Fruit fly (Drosophila melanogaster): Measurements from ENCODE around the gene Ge-1.
A peak's percentile ranks its signal among the peaks of the same experiment; 100 is the strongest.

Ge-1 gene

DNA sequence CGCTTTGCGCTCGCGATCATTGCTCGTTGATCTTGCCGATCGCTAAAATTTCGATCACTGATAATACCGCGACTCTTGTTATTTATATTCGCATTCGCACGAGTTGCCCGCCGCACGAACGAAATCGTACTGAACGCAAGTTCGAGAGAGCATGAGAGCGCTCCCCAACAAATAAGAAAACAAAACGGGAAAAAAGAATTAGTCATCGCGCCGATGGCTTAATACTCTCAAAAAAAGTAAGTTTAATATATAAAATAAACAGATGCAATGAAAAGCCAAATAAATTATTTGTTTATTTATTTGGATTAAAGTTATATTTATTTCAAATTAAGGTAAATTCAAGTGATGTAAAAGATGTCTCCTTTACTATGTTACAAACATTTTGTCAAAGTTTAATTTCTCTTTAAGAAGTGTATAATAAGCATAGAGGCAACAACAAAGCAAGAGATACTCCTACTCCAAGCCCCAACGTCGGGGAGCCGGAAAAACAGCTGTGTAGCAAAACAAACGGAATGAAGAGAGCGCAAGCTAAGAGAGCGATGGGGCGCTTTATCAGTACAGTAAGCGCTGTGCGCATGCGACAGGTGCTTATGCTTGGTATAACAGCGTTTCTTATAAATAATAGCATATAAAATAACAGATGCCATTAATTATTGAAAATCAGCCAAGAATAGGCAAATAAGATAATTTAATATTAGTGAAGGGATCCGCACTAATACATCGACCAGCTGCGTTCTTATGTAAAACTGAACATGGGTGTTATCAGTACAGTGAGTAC, 43.2 kb downstream of the Ge-1 start (continued):
- TF ChIP-seq acj6 (GFP tag; optimal IDR thresholded peaks at IDR 0.05) (peak; percentile 70), OdsH (GFP tag; optimal IDR thresholded peaks at IDR 0.05) (peak; percentile 79), Eip75B (GFP tag; optimal IDR thresholded peaks at IDR 0.05) (peak; percentile 80), CG9139 (GFP tag; optimal IDR thresholded peaks at IDR 0.05) (peak; percentile 76), Sox15 (GFP tag; optimal IDR thresholded peaks at IDR 0.05) (peak; percentile 69), CG10631 (GFP tag; optimal IDR thresholded peaks at IDR 0.05) (peak; percentile 70), CG11294 (GFP tag; IDR thresholded peaks at IDR 0.05) (peak; percentile 17; the same call in 1 of the 2 replicates), Sox102F (GFP tag; optimal IDR thresholded peaks at IDR 0.05) (peak; percentile 69), cyc (GFP tag; optimal IDR thresholded peaks at IDR 0.05) (peak; percentile 55), Met (GFP tag; optimal IDR thresholded peaks at IDR 0.05) (peak; percentile 82), CG8119 (GFP tag; IDR thresholded peaks at IDR 0.05) (peak; percentile 84), esn (GFP tag; optimal IDR thresholded peaks at IDR 0.05) (peak; percentile 88), Eip93F (GFP tag; optimal IDR thresholded peaks at IDR 0.05) (no peak), CG34406 (GFP tag; optimal IDR thresholded peaks at IDR 0.05) (peak; percentile 78), svp (GFP tag) (peak; percentile 94), CG11762 (GFP tag; optimal IDR thresholded peaks at IDR 0.05; ENCODE audit: insufficient read depth) (peak; percentile 21), Hr38 (GFP tag; optimal IDR thresholded peaks at IDR 0.05) (no peak), CG8319 (GFP tag; optimal IDR thresholded peaks at IDR 0.05) (peak; percentile 43), pdm3 (GFP tag; optimal IDR thresholded peaks at IDR 0.05) (peak; percentile 75), spab (GFP tag; optimal IDR thresholded peaks at IDR 0.05) (peak; percentile 74), fkh (GFP tag; optimal IDR thresholded peaks at IDR 0.05) (peak; percentile 64), CG6854 (GFP tag; optimal IDR thresholded peaks at IDR 0.05) (peak; percentile 80), CG10669 (GFP tag; optimal IDR thresholded peaks at IDR 0.05) (peak; percentile 74), fd59A (GFP tag; optimal IDR thresholded peaks at IDR 0.05) (peak; percentile 60), Eip78C (GFP tag) (peak; percentile 96), CG8632 (GFP tag; optimal IDR thresholded peaks at IDR 0.05) (peak; percentile 60), CG6792 (GFP tag; optimal IDR thresholded peaks at IDR 0.05) (peak; percentile 73), dsx (GFP tag; optimal IDR thresholded peaks at IDR 0.05; ENCODE audit: poor library complexity, severe bottlenecking) (peak; percentile 82)

dm6 chr2L:11056791-11057332, 43.8 kb downstream of the Ge-1 start:
- no peak for TF ChIP-seq CG32006 (GFP tag; optimal IDR thresholded peaks at IDR 0.05)
- no peak for TF ChIP-seq Sox15 (GFP tag; optimal IDR thresholded peaks at IDR 0.05)
- no peak for TF ChIP-seq Ets21C (GFP tag; optimal IDR thresholded peaks at IDR 0.05)
- no peak for TF ChIP-seq CG10631 (GFP tag; optimal IDR thresholded peaks at IDR 0.05)
- no peak for TF ChIP-seq Hr39 (GFP tag; optimal IDR thresholded peaks at IDR 0.05)
- no peak for TF ChIP-seq Sox102F (GFP tag; optimal IDR thresholded peaks at IDR 0.05)
- TF ChIP-seq CG11294 (GFP tag; IDR thresholded peaks at IDR 0.05): no peak
- TF ChIP-seq Lpt (GFP tag; optimal IDR thresholded peaks at IDR 0.05): no peak
- TF ChIP-seq Gug (GFP tag; IDR thresholded peaks at IDR 0.05): no peak
- no peak for TF ChIP-seq CG6276 (GFP tag; optimal IDR thresholded peaks at IDR 0.05)
- no peak for TF ChIP-seq net (GFP tag; optimal IDR thresholded peaks at IDR 0.05)
- no peak for TF ChIP-seq CG1621 (tag; optimal IDR thresholded peaks at IDR 0.05)
- no peak for TF ChIP-seq dac (GFP tag; optimal IDR thresholded peaks at IDR 0.05)
- no peak for TF ChIP-seq CG7368 (GFP tag; optimal IDR thresholded peaks at IDR 0.05)
- TF ChIP-seq achi (GFP tag; optimal IDR thresholded peaks at IDR 0.05): no peak
- no peak for TF ChIP-seq salr (GFP tag; optimal IDR thresholded peaks at IDR 0.05)

Measured in whole organism, prepupa.